Fruit fly (Drosophila melanogaster): ENCODE results near the gene Cyp6d5.

The Cyp6d5 gene

dm6 chr3R:13998595-13998994 is 30.4 kb upstream of the Cyp6d5 start (continued):
- TF ChIP-seq knrl (GFP tag; IDR thresholded peaks at IDR 0.05; ENCODE audit: partially characterized antibody), result no peak
- no peak for TF ChIP-seq peb (GFP tag; IDR thresholded peaks at IDR 0.05)
- no peak for TF ChIP-seq Lhr (GFP tag; optimal IDR thresholded peaks at IDR 0.05)
- no peak for TF ChIP-seq run (tag; optimal IDR thresholded peaks at IDR 0.05)
- no peak for TF ChIP-seq croc (GFP tag; conservative IDR thresholded peaks at IDR 0.05)
- no peak for TF ChIP-seq CG31441 (GFP tag; IDR thresholded peaks at IDR 0.05)
- no peak for TF ChIP-seq CG6272 (GFP tag; IDR thresholded peaks at IDR 0.05)
- TF ChIP-seq Sry-δ (GFP tag; optimal IDR thresholded peaks at IDR 0.05), result no peak
- no peak for TF ChIP-seq CG17612 (GFP tag; IDR thresholded peaks at IDR 0.05)
- no peak for TF ChIP-seq br (optimal IDR thresholded peaks at IDR 0.05)
- no peak for TF ChIP-seq CG5953 (GFP tag; IDR thresholded peaks at IDR 0.05)
- TF ChIP-seq CG10147 (GFP tag; optimal IDR thresholded peaks at IDR 0.05), result no peak
- TF ChIP-seq disco-r (GFP tag; optimal IDR thresholded peaks at IDR 0.05), result no peak
- no peak for TF ChIP-seq lov (optimal IDR thresholded peaks at IDR 0.05)
- no peak for TF ChIP-seq lov (GFP tag; IDR thresholded peaks at IDR 0.05)
- peak; percentile 77 for TF ChIP-seq CG12769 (tag; optimal IDR thresholded peaks at IDR 0.05)
- TF ChIP-seq CG11093 (GFP tag; IDR thresholded peaks at IDR 0.05), result no peak
- TF ChIP-seq CG10543 (GFP tag; optimal IDR thresholded peaks at IDR 0.05), result peak; percentile 58
- peak; percentile 3 for TF ChIP-seq CG13894 (tag; optimal IDR thresholded peaks at IDR 0.05)
- TF ChIP-seq ftz-f1 (GFP tag; optimal IDR thresholded peaks at IDR 0.05), result peak; percentile 60
- peak; percentile 99 for TF ChIP-seq CG8281 (tag; optimal IDR thresholded peaks at IDR 0.05)
- no peak for TF ChIP-seq CG13424 (tag; optimal IDR thresholded peaks at IDR 0.05)

dm6 chr3R:13999531-13999930 is 29.5 kb upstream of the Cyp6d5 start:
- TF ChIP-seq CG5245 (GFP tag; optimal IDR thresholded peaks at IDR 0.05), result peak; percentile 63
- TF ChIP-seq Dad (GFP tag; optimal IDR thresholded peaks at IDR 0.05), result peak; percentile 75
- TF ChIP-seq ERR (GFP tag; optimal IDR thresholded peaks at IDR 0.05), result no peak
- TF ChIP-seq toy (GFP tag; IDR thresholded peaks at IDR 0.05), result no peak
- peak; percentile 36; the same call in 1 of the 2 replicates for TF ChIP-seq lmd (GFP tag; IDR thresholded peaks at IDR 0.05)
- peak; percentile 4 for TF ChIP-seq trem (tag; optimal IDR thresholded peaks at IDR 0.05)
- TF ChIP-seq CG13424 (tag; optimal IDR thresholded peaks at IDR 0.05), result no peak
- peak in 1 of 2 experiments; percentile 15 for TF ChIP-seq dpn (GFP tag; optimal IDR thresholded peaks at IDR 0.05)
- no peak for TF ChIP-seq HmgZ (tag; optimal IDR thresholded peaks at IDR 0.05)
- peak; percentile 74; the same call in 2 of the 3 replicates for TF ChIP-seq H15 (GFP tag; IDR thresholded peaks at IDR 0.05)
- no peak for TF ChIP-seq CG17385 (GFP tag; optimal IDR thresholded peaks at IDR 0.05)
- TF ChIP-seq chif (GFP tag; optimal IDR thresholded peaks at IDR 0.05), result peak; percentile 0 to 82
- no peak for TF ChIP-seq maf-S (GFP tag; optimal IDR thresholded peaks at IDR 0.05)
- TF ChIP-seq Ptx1 (GFP tag; IDR thresholded peaks at IDR 0.05), result peak; percentile 73
- no peak for TF ChIP-seq CG2202 (tag; optimal IDR thresholded peaks at IDR 0.05)
- TF ChIP-seq CG10321 (GFP tag; IDR thresholded peaks at IDR 0.05), result no peak
- peak; percentile 72 for TF ChIP-seq jumu (GFP tag; optimal IDR thresholded peaks at IDR 0.05)
- no peak for TF ChIP-seq lov (optimal IDR thresholded peaks at IDR 0.05)
- peak; percentile 68; the same call in 1 of the 3 replicates for TF ChIP-seq lov (GFP tag; IDR thresholded peaks at IDR 0.05)
- TF ChIP-seq Trl (optimal IDR thresholded peaks at IDR 0.05), result no peak
- TF ChIP-seq Trl (GFP tag; optimal IDR thresholded peaks at IDR 0.05), result peak; percentile 54
- TF ChIP-seq CG17912 (GFP tag; optimal IDR thresholded peaks at IDR 0.05), result no peak
- TF ChIP-seq onecut (GFP tag; IDR thresholded peaks at IDR 0.05), result peak; percentile 41; the same call in 1 of the 2 replicates
- TF ChIP-seq CG7271 (tag; optimal IDR thresholded peaks at IDR 0.05), result no peak
- TF ChIP-seq unpg (GFP tag; optimal IDR thresholded peaks at IDR 0.05), result peak; percentile 58
- no peak for TF ChIP-seq CG15073 (GFP tag; optimal IDR thresholded peaks at IDR 0.05)
- TF ChIP-seq H2.0 (GFP tag; IDR thresholded peaks at IDR 0.05), result no peak
- TF ChIP-seq bsh (GFP tag; optimal IDR thresholded peaks at IDR 0.05), result peak in 1 of 2 experiments; percentile 44
- no peak for TF ChIP-seq CG9817 (tag; optimal IDR thresholded peaks at IDR 0.05)
- TF ChIP-seq CG10565 (GFP tag; optimal IDR thresholded peaks at IDR 0.05), result peak; percentile 1
- TF ChIP-seq CG6654 (GFP tag; optimal IDR thresholded peaks at IDR 0.05), result no peak
- no peak for TF ChIP-seq CG10209 (GFP tag; optimal IDR thresholded peaks at IDR 0.05)
- peak; percentile 74 for TF ChIP-seq CG10654 (GFP tag; optimal IDR thresholded peaks at IDR 0.05)

All from whole organism, embryonic.